Fruit fly (Drosophila melanogaster) whole organism, embryonic: ENCODE data around the gene TTLL5.

Experiments
- CG11085 ChIP-seq: fragments of 200-800 bp; sonication (Bioruptor generic); IDR thresholded peaks from 2 replicates; pipeline ENCODE4 v1.3.6; 2022; ENCODE audit warnings: missing biosample characterization, missing genetic modification characterization
- CG11093 ChIP-seq: fragments of 200-800 bp; sonication (Bioruptor generic); IDR thresholded peaks from 3 replicates; pipeline ENCODE4 v1.3.6; 2022; ENCODE audit warnings: missing biosample characterization, missing genetic modification characterization
- CG11695 ChIP-seq: fragments of 200-800 bp; sonication (Bioruptor generic); IDR thresholded peaks from 3 replicates; pipeline ENCODE4 v1.3.6; 2022; ENCODE audit warnings: missing biosample characterization, missing genetic modification characterization
- CG12769 ChIP-seq: fragments of 200-800 bp; sonication (Bioruptor generic); optimal IDR thresholded peaks from 2 replicates; lab custom pipeline; 2019; ENCODE audit warnings: missing biosample characterization, mild to moderate bottlenecking, missing genetic modification characterization, moderate library complexity
- CG13624 ChIP-seq: fragments of 200-800 bp; sonication (Bioruptor generic); optimal IDR thresholded peaks from 2 replicates; lab custom pipeline; 2016; ENCODE audit warnings: missing biosample characterization, missing genetic modification characterization
- CG3281 ChIP-seq: fragments of 200-800 bp; sonication (Bioruptor generic); optimal IDR thresholded peaks from 3 replicates; lab custom pipeline; 2017; ENCODE audit warnings: missing biosample characterization, mild to moderate bottlenecking, missing genetic modification characterization
- CG3838 ChIP-seq: fragments of 200-800 bp; sonication (Bioruptor generic); optimal IDR thresholded peaks from 3 replicates; lab custom pipeline; 2016; ENCODE audit warnings: missing biosample characterization, missing genetic modification characterization
- CG4328 ChIP-seq: fragments of 200-800 bp; sonication (Bioruptor generic); optimal IDR thresholded peaks from 3 replicates; lab custom pipeline; 2017; ENCODE audit warnings: missing biosample characterization, missing genetic modification reagents, missing genetic modification characterization
- CG4707 ChIP-seq: fragments of 200-800 bp; sonication (Bioruptor generic); optimal IDR thresholded peaks from 2 replicates; lab custom pipeline; 2018; ENCODE audit warnings: missing biosample characterization, mild to moderate bottlenecking, missing genetic modification characterization, moderate library complexity
- CG5245 ChIP-seq: fragments of 200-800 bp; sonication (Bioruptor generic); optimal IDR thresholded peaks from 3 replicates; lab custom pipeline; 2016; ENCODE audit warnings: missing biosample characterization, missing genetic modification characterization
- CG6765 ChIP-seq: fragments of 200-800 bp; sonication (Bioruptor generic); optimal IDR thresholded peaks from 3 replicates; lab custom pipeline; 2017; ENCODE audit warnings: missing biosample characterization, mild to moderate bottlenecking, missing genetic modification characterization
- CG7271 ChIP-seq: fragments of 200-800 bp; sonication (Bioruptor generic); optimal IDR thresholded peaks from 2 replicates; lab custom pipeline; 2018; ENCODE audit warnings: missing biosample characterization, mild to moderate bottlenecking, missing genetic modification characterization, moderate library complexity
- CG7987 ChIP-seq: fragments of 200-800 bp; sonication (Bioruptor generic); optimal IDR thresholded peaks from 2 replicates; lab custom pipeline; 2018; ENCODE audit warnings: missing biosample characterization, mild to moderate bottlenecking, missing genetic modification characterization, moderate library complexity
- CG8924 ChIP-seq: fragments of 200-800 bp; optimal IDR thresholded peaks from 3 replicates; lab custom pipeline; 2019; ENCODE audit warnings: missing biosample characterization, mild to moderate bottlenecking, missing genetic modification characterization, moderate library complexity
- CTCF ChIP-seq: fragments of 200-800 bp; sonication (Bioruptor generic); optimal IDR thresholded peaks from 2 replicates; lab custom pipeline; 2017; ENCODE audit warnings: missing biosample characterization, mild to moderate bottlenecking, missing genetic modification characterization, moderate library complexity
- CoRest ChIP-seq: fragments of 200-800 bp; sonication (Bioruptor generic); optimal IDR thresholded peaks from 3 replicates; lab custom pipeline; 2018; ENCODE audit warnings: missing biosample characterization, mild to moderate bottlenecking, missing genetic modification characterization, moderate library complexity
- Drgx ChIP-seq: fragments of 200-800 bp; sonication (Bioruptor generic); IDR thresholded peaks from 2 replicates; pipeline ENCODE4 v1.3.6; 2022; ENCODE audit warnings: missing biosample characterization, missing genetic modification characterization
- Fer2 ChIP-seq: fragments of 200-800 bp; sonication (Bioruptor generic); optimal IDR thresholded peaks from 2 replicates; lab custom pipeline; 2018; ENCODE audit warnings: missing biosample characterization, mild to moderate bottlenecking, missing genetic modification characterization, moderate library complexity
- Hand ChIP-seq: fragments of 200-800 bp; sonication (Bioruptor generic); optimal IDR thresholded peaks from 2 replicates; lab custom pipeline; 2017; ENCODE audit warnings: mild to moderate bottlenecking, missing biosample characterization, missing genetic modification reagents, missing genetic modification characterization
- Kr ChIP-seq: fragments of 200-800 bp; sonication (Bioruptor generic); optimal IDR thresholded peaks from 2 replicates; lab custom pipeline; 2017; ENCODE audit warnings: missing biosample characterization, mild to moderate bottlenecking, missing genetic modification characterization
- MBD-R2 ChIP-seq: fragments of 200-800 bp; sonication (Bioruptor generic); IDR thresholded peaks from 2 replicates; pipeline ENCODE4 v1.3.6; 2022; ENCODE audit warnings: missing biosample characterization, missing genetic modification characterization
- Nf-YC ChIP-seq: fragments of 200-800 bp; optimal IDR thresholded peaks from 3 replicates; lab custom pipeline; 2019; ENCODE audit warnings: missing biosample characterization, mild to moderate bottlenecking, missing genetic modification characterization, moderate library complexity
- Sin3A ChIP-seq: fragments of >200 bp; optimal IDR thresholded peaks from 2 replicates; lab custom pipeline; 2018
- ap ChIP-seq: fragments of 200-800 bp; sonication (Bioruptor generic); IDR thresholded peaks from 2 replicates; pipeline ENCODE4 v1.3.6; 2022; ENCODE audit warnings: missing biosample characterization, missing genetic modification characterization
- ato ChIP-seq: fragments of 200-800 bp; sonication (Bioruptor generic); IDR thresholded peaks from 2 replicates; pipeline ENCODE4 v1.3.6; 2022; ENCODE audit warnings: missing biosample characterization, missing genetic modification characterization; ENCODE audit not compliant: partially characterized antibody
- bcd ChIP-seq: fragments of 200-800 bp; sonication (Bioruptor generic); optimal IDR thresholded peaks from 2 replicates; lab custom pipeline; 2017; ENCODE audit warnings: missing biosample characterization, mild to moderate bottlenecking, missing genetic modification characterization
- bowl ChIP-seq: fragments of 200-800 bp; sonication (Bioruptor generic); IDR thresholded peaks from 2 replicates; pipeline ENCODE4 v1.3.6; 2022; ENCODE audit warnings: missing biosample characterization, missing genetic modification characterization
- br ChIP-seq: fragments of >200 bp; optimal IDR thresholded peaks from 2 replicates; lab custom pipeline; 2017
- chm ChIP-seq: fragments of 200-800 bp; sonication (Bioruptor generic); IDR thresholded peaks from 2 replicates; pipeline ENCODE4 v1.3.6; 2022; ENCODE audit warnings: missing biosample characterization, missing genetic modification characterization
- corto ChIP-seq: fragments of 200-800 bp; sonication (Bioruptor generic); optimal IDR thresholded peaks from 2 replicates; lab custom pipeline; 2016; ENCODE audit warnings: missing biosample characterization, mild to moderate bottlenecking, missing genetic modification characterization, moderate library complexity
- croc ChIP-seq: fragments of 200-800 bp; sonication (Bioruptor generic); conservative IDR thresholded peaks from 3 replicates; pipeline ENCODE4 v1.3.6; 2022; ENCODE audit warnings: missing biosample characterization, missing genetic modification characterization
- crp ChIP-seq, 2 experiments: fragments of 200-800 bp; sonication (Bioruptor generic); optimal IDR thresholded peaks; 2 replicates in 1 of 2; 3 replicates in 1 of 2; lab custom pipeline; 2017; ENCODE audit warnings: missing biosample characterization in 2 of 2, missing genetic modification characterization in 2 of 2, mild to moderate bottlenecking in 1 of 2, moderate library complexity in 1 of 2
- en ChIP-seq: fragments of 200-800 bp; sonication (Bioruptor generic); optimal IDR thresholded peaks from 2 replicates; lab custom pipeline; 2016; ENCODE audit warnings: missing biosample characterization, missing genetic modification characterization
- fd96Cb ChIP-seq: fragments of 200-800 bp; sonication (Bioruptor generic); optimal IDR thresholded peaks from 2 replicates; lab custom pipeline; 2018; ENCODE audit warnings: missing biosample characterization, mild to moderate bottlenecking, missing genetic modification characterization, moderate library complexity
- fru ChIP-seq: fragments of >200 bp; optimal IDR thresholded peaks from 2 replicates; lab custom pipeline; 2017
- gfzf ChIP-seq: fragments of 200-800 bp; sonication (Bioruptor generic); optimal IDR thresholded peaks from 2 replicates; lab custom pipeline; 2016; ENCODE audit warnings: missing biosample characterization, mild to moderate bottlenecking, missing genetic modification characterization, moderate library complexity
- gro ChIP-seq: fragments of 200-800 bp; sonication (Bioruptor generic); optimal IDR thresholded peaks from 2 replicates; lab custom pipeline; 2016; ENCODE audit warnings: missing biosample characterization, missing genetic modification characterization
- hkb ChIP-seq, 2 experiments: fragments of 200-800 bp in 1 of 2; fragments of >200 bp in 1 of 2; sonication (Bioruptor generic) in 1 of 2; IDR thresholded peaks in 1 of 2; optimal IDR thresholded peaks in 1 of 2; 2 replicates each; pipeline versions ENCODE4 v1.3.6 to Lab custom; 2017 to 2022; ENCODE audit warnings: missing biosample characterization in 1 of 2, missing genetic modification characterization in 1 of 2
- kni ChIP-seq: fragments of 200-800 bp; sonication (Bioruptor generic); optimal IDR thresholded peaks from 3 replicates; lab custom pipeline; 2017; ENCODE audit warnings: mild to moderate bottlenecking, missing biosample characterization, missing genetic modification reagents, missing genetic modification characterization
- nau ChIP-seq: fragments of 200-800 bp; sonication (Bioruptor generic); optimal IDR thresholded peaks from 3 replicates; lab custom pipeline; 2017; ENCODE audit warnings: missing biosample characterization, mild to moderate bottlenecking, missing genetic modification characterization, missing genetic modification reagents
- row ChIP-seq: fragments of 200-800 bp; sonication (Bioruptor generic); IDR thresholded peaks from 3 replicates; pipeline ENCODE4 v1.3.6; 2022; ENCODE audit warnings: missing biosample characterization, missing genetic modification characterization
- scrt ChIP-seq: fragments of 200-800 bp; sonication (Bioruptor generic); optimal IDR thresholded peaks from 2 replicates; lab custom pipeline; 2018; ENCODE audit warnings: missing biosample characterization, mild to moderate bottlenecking, missing genetic modification characterization, moderate library complexity
- sisA ChIP-seq: fragments of 200-800 bp; sonication (Bioruptor generic); IDR thresholded peaks from 2 replicates; pipeline ENCODE4 v1.3.6; 2022; ENCODE audit warnings: missing biosample characterization, missing genetic modification characterization
- sqz ChIP-seq: fragments of 200-800 bp; sonication (Bioruptor generic); optimal IDR thresholded peaks from 3 replicates; lab custom pipeline; 2018; ENCODE audit warnings: missing biosample characterization, mild to moderate bottlenecking, missing genetic modification characterization
- tap ChIP-seq: fragments of 200-800 bp; optimal IDR thresholded peaks from 3 replicates; lab custom pipeline; 2019; ENCODE audit warnings: missing biosample characterization, mild to moderate bottlenecking, missing genetic modification characterization, moderate library complexity
- tin ChIP-seq: fragments of 200-800 bp; sonication (Bioruptor generic); optimal IDR thresholded peaks from 3 replicates; lab custom pipeline; 2016; ENCODE audit warnings: missing biosample characterization, missing genetic modification characterization
- unpg ChIP-seq: fragments of 200-800 bp; sonication (Bioruptor generic); optimal IDR thresholded peaks from 3 replicates; lab custom pipeline; 2018; ENCODE audit warnings: missing biosample characterization, mild to moderate bottlenecking, missing genetic modification characterization, moderate library complexity
- vnd ChIP-seq: fragments of 200-800 bp; sonication (Bioruptor generic); IDR thresholded peaks from 3 replicates; pipeline ENCODE4 v1.3.6; 2022; ENCODE audit warnings: missing biosample characterization, missing genetic modification characterization; ENCODE audit not compliant: partially characterized antibody
- wek ChIP-seq: fragments of 200-800 bp; sonication (Bioruptor generic); optimal IDR thresholded peaks from 3 replicates; lab custom pipeline; 2018; ENCODE audit warnings: missing biosample characterization, mild to moderate bottlenecking, missing genetic modification characterization, moderate library complexity
- zf30C ChIP-seq: fragments of 200-800 bp; sonication (Bioruptor generic); optimal IDR thresholded peaks from 3 replicates; lab custom pipeline; 2018; ENCODE audit warnings: missing biosample characterization, mild to moderate bottlenecking, missing genetic modification characterization

TTLL5 gene

DNA sequence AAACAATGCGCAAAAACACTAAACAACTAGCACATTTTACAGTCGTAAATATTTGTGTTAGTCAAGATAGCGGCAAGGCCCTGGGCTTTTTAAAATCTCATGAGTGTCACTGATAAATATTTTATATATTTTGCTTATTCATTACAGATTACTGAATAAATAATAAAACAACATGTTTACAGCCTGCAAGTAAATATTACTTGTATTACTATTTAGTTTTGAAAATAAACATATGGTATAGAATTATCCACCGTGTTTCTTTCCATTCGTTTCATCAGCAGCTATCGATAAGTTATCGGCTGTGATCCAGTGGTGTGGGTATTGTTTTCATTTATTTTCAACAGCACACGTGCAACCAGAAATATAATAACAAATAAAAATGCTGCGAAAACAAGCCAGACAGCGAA is 48.2 kb downstream of the TTLL5 start, which contains the start of the genes shams and CG11920 (continued):
- TF ChIP-seq Fer2 (tag; lab: Kevin White, UChicago) (no peak), Sin3A (lab: Kevin White, UChicago) (no peak), CG5245 (no peak), CoRest (tag; lab: Kevin White, UChicago) (no peak), CTCF (GFP tag; lab: Kevin White, UChicago) (no peak), bowl (no peak), bcd (no peak), scrt (GFP tag; lab: Kevin White, UChicago) (no peak), zf30C (no peak), chm (no peak), tin (GFP tag; lab: Kevin White, UChicago) (no peak), CG3281 (GFP tag; lab: Kevin White, UChicago) (no peak), sqz (no peak), Hand (no peak), CG11093 (GFP tag; lab: Robert Waterston, UW) (no peak), CG4707 (GFP tag; lab: Kevin White, UChicago) (no peak), fru (no peak), kni (GFP tag; lab: Kevin White, UChicago) (no peak), CG8924 (tag; lab: Kevin White, UChicago) (peak; percentile 88), CG11085 (GFP tag; lab: Robert Waterston, UW) (no peak), Drgx (GFP tag; lab: Robert Waterston, UW) (no peak), croc (GFP tag; lab: Robert Waterston, UW) (no peak), sisA (no peak), corto (no peak), CG12769 (tag; lab: Kevin White, UChicago) (no peak), fd96Cb (tag; lab: Kevin White, UChicago) (no peak), nau (GFP tag; lab: Kevin White, UChicago) (no peak), unpg (peak; percentile 29), en (no peak), tap (tag; lab: Kevin White, UChicago) (no peak), br (no peak), hkb (optimal IDR thresholded peaks at IDR 0.05; lab: Kevin White, UChicago) (no peak), hkb (GFP tag; IDR thresholded peaks at IDR 0.05; lab: Robert Waterston, UW) (no peak), CG11695 (GFP tag; lab: Robert Waterston, UW) (no peak), CG6765 (GFP tag; lab: Kevin White, UChicago) (no peak), ato (peak; percentile 57; the same call in 1 of the 2 replicates), CG7987 (GFP tag; lab: Kevin White, UChicago) (no peak), ap (GFP tag; lab: Robert Waterston, UW) (no peak), CG13624 (GFP tag; lab: Kevin White, UChicago) (no peak), wek (GFP tag; lab: Kevin White, UChicago) (peak; percentile 77), Nf-YC (tag; lab: Kevin White, UChicago) (peak; percentile 42), Kr (GFP tag; lab: Kevin White, UChicago) (no peak), gro (peak; percentile 40), vnd (GFP tag; lab: Robert Waterston, UW) (peak; percentile 52; the same call in 1 of the 3 replicates)

- 0 out of 3 replicates have a peak, but pooled peaks have one; percentile 29 for TF ChIP-seq row
- peak in 1 of 2 experiments; percentile 74 for TF ChIP-seq crp (GFP tag; optimal IDR thresholded peaks at IDR 0.05; lab: Kevin White, UChicago)
- TF ChIP-seq CG7271 (tag; lab: Kevin White, UChicago): no peak
- TF ChIP-seq gfzf (GFP tag; lab: Kevin White, UChicago): peak; percentile 59
- TF ChIP-seq MBD-R2 (GFP tag; lab: Robert Waterston, UW): 0 out of 2 replicates have a peak, but pooled peaks have one; percentile 8
- no peak for TF ChIP-seq CG4328 (GFP tag; lab: Kevin White, UChicago)
- no peak for TF ChIP-seq CG3838 (GFP tag; lab: Kevin White, UChicago)
Observed at dm6 chr3R:25070871-25071270, 51.8 kb downstream of the TTLL5 start, which contains the start of gene CG11836. Gene CG11836, plus strand, starts transcription at chr3R:25071126.
